Worm (Caenorhabditis elegans): ENCODE data around the gene sqv-4.

DNA sequence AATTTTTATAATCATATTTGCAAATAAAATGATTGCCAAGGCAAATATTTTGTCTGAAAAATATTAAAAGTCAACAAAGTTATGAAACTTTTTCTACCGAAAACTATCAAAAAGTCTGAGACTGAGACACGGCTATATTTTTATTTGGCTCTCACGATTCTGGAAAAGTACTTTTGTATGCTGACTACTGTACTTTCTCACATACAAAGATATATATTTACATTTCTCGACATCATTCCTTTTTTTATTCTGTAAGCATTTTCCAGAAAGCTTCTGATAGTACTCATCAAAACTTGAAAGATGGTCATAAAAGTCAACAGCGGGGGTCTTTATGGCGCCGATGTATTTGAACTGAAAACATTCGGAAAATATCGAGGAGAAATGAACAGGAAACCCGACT is 13.1 kb downstream of the sqv-4 start, which contains the start of gene aqp-6:
- TF ChIP-seq ama-1 (optimal IDR thresholded peaks at IDR 0.05) (no peak), flt-1 (GFP tag; IDR thresholded peaks at IDR 0.05) (no peak), tbx-37 (GFP tag; conservative IDR thresholded peaks at IDR 0.05) (no peak), ets-7 (tag; optimal IDR thresholded peaks at IDR 0.05) (no peak), ceh-36 (tag; optimal IDR thresholded peaks at IDR 0.05) (no peak), tbx-11 (GFP tag; IDR thresholded peaks at IDR 0.05) (no peak), ceh-13 (GFP tag; optimal IDR thresholded peaks at IDR 0.05) (no peak), hmbx-1 (tag; optimal IDR thresholded peaks at IDR 0.05) (no peak), hnd-1 (tag; optimal IDR thresholded peaks at IDR 0.05) (no peak), aly-1 (tag; optimal IDR thresholded peaks at IDR 0.05) (no peak), hmg-4 (GFP tag; optimal IDR thresholded peaks at IDR 0.05) (no peak), pes-1 (GFP tag; IDR thresholded peaks at IDR 0.05) (no peak), sea-1 (GFP tag; conservative IDR thresholded peaks at IDR 0.05) (no peak)

Measured in whole organism, early embryonic.